Worm (Caenorhabditis elegans) whole organism, L1 larva: ENCODE measurements around the gene fkh-7.

Experiments
- ama-1 ChIP-seq: fragments of 150-350 bp; optimal IDR thresholded peaks from 2 replicates; lab custom pipeline; 2014
- ets-5 ChIP-seq: fragments of 200-800 bp; sonication (Bioruptor generic); IDR thresholded peaks from 2 replicates; pipeline ENCODE4 v1.3.6; 2022; ENCODE audit warnings: missing genetic modification characterization, missing compliant biosample characterization
- fos-1 ChIP-seq: fragments of 150-350 bp; optimal IDR thresholded peaks from 2 replicates; lab custom pipeline; 2014; ENCODE audit warnings: missing biosample characterization, missing genetic modification characterization
- isw-1 ChIP-seq: fragments of 200-800 bp; sonication (Bioruptor generic); IDR thresholded peaks from 2 replicates; pipeline ENCODE4 v1.3.6; 2022; ENCODE audit warnings: missing genetic modification characterization, missing compliant biosample characterization
- nhr-12 ChIP-seq: sonication (generic microtip); optimal IDR thresholded peaks from 2 replicates; lab custom pipeline; 2017; ENCODE audit warnings: missing biosample characterization, missing genetic modification characterization
- nhr-76 ChIP-seq: sonication (generic microtip); optimal IDR thresholded peaks from 2 replicates; lab custom pipeline; 2017; ENCODE audit warnings: missing biosample characterization, missing genetic modification characterization
- unc-86 ChIP-seq: sonication (generic microtip); optimal IDR thresholded peaks from 2 replicates; lab custom pipeline; 2016; ENCODE audit warnings: missing genetic modification characterization, missing compliant biosample characterization
- ztf-11 ChIP-seq, 2 experiments: sonication (generic microtip); optimal IDR thresholded peaks; 2 replicates each; lab custom pipeline; 2016 to 2017; ENCODE audit warnings: missing genetic modification characterization in 2 of 2, missing biosample characterization in 1 of 2, missing compliant biosample characterization in 1 of 2

ce11 chrIV:5561497-5562155 lies 22.9 kb upstream of the fkh-7 start:
- TF ChIP-seq nhr-12 (tag; lab: Kevin White, UChicago) (no peak), ztf-11 (tag; optimal IDR thresholded peaks at IDR 0.05; lab: Kevin White, UChicago) (no peak), isw-1 (no peak), ets-5 (GFP tag; lab: Robert Waterston, UW) (no peak), unc-86 (tag; lab: Kevin White, UChicago) (no peak), ama-1 (peak; percentile 86), fos-1 (tag; lab: Kevin White, UChicago) (peak; percentile 43), nhr-76 (no peak)
